Worm (Caenorhabditis elegans): ENCODE data around the gene B0491.6.

- TF ChIP-seq him-1 (tag; optimal IDR thresholded peaks at IDR 0.05) (no peak), W03F9.2 (tag; optimal IDR thresholded peaks at IDR 0.05) (no peak), dao-5 (tag; optimal IDR thresholded peaks at IDR 0.05) (no peak)
Measured at ce11 chrII:11307953-11308352, 40.2 kb downstream of the B0491.6 start.

Measured in whole organism, L4/young adult.